Worm (Caenorhabditis elegans) whole organism, L4/young adult: Measurements from ENCODE around the gene srv-17.

ENCODE experiments used
- W03F9.2 ChIP-seq: fragments of 150-350 bp; optimal IDR thresholded peaks from 2 replicates; lab custom pipeline; 2014; ENCODE audit warnings: missing biosample characterization, missing genetic modification characterization
- dao-5 ChIP-seq: sonication (generic microtip); optimal IDR thresholded peaks from 2 replicates; lab custom pipeline; 2016; ENCODE audit warnings: missing genotype, missing genetic modification characterization, moderate library complexity, missing compliant biosample characterization
- him-1 ChIP-seq: sonication (generic microtip); optimal IDR thresholded peaks from 2 replicates; lab custom pipeline; 2016; ENCODE audit warnings: missing genotype, missing genetic modification reagents, missing genetic modification characterization, missing compliant biosample characterization

Gene srv-17

DNA sequence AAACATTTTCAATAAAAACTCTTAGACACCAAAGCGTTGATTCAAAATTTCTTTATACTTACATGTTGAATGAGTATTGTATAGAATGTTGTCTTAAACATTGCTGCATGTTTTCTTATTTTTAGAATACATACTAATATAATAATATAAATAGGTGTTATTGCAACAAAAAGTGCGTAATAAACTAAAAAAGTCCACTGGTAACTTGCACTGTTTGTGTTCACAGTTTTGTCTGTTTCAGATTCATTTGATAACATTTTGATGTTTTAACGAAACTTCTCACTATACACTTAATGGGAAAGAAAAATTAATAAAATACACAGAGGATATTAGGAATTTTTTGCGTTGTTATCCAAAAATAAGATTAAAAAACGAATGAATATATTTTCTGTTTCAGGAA is 3.9 kb upstream of the srv-17 start, which contains the start of gene srv-19:
srv-19 (minus strand) TSS at position 101 of the 400 bp plus-strand sequence.
- no peak for TF ChIP-seq him-1 (tag; lab: Kevin White, UChicago)
- no peak for TF ChIP-seq W03F9.2 (tag; lab: Kevin White, UChicago)
- TF ChIP-seq dao-5 (tag; lab: Kevin White, UChicago), result no peak

DNA sequence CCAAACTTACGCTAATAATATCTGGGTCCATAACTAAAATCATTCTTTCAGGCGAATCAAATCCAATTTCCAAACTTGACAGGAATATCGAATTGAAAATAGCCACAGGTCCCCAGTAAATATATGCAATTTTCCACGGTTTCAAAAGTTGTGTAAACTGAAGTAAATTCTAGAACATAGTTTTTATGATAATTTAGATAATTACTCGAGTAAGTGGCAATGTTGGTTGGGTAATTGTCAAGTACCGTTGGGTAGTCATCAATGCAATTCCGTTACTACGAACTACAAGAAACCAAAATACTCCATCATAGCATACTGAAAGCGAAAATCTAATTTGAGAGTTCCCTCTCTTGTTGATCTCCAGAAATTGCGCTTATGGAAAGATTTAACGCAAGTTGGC is 618 bp downstream of the srv-17 start:
- TF ChIP-seq him-1 (tag; lab: Kevin White, UChicago), result no peak
- no peak for TF ChIP-seq W03F9.2 (tag; lab: Kevin White, UChicago)
- no peak for TF ChIP-seq dao-5 (tag; lab: Kevin White, UChicago)

DNA sequence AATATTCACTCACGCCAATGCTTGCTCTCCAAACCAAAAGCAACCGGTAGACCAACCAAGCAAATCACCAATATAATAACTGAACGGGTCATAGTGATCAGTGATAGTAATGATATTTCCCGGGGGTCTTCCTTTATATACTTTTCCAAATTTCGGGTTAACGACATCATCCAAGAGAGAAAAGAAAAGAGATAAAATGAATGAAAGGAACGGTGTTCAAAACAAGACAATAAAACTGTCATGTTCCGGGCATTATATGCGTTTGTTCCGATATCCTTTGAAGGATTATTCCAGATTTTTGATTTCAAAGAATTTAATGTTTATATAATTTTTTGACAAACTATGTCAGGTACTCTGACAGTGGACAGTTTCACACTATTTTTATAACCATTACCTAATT is 2.8 kb downstream of the srv-17 start, which contains the start of gene C06E7.88:
C06E7.88 (minus strand) TSS at position 101 of the 400 bp plus-strand sequence.
- TF ChIP-seq dao-5 (tag; lab: Kevin White, UChicago) (no peak), W03F9.2 (tag; lab: Kevin White, UChicago) (no peak), him-1 (tag; lab: Kevin White, UChicago) (no peak)

DNA sequence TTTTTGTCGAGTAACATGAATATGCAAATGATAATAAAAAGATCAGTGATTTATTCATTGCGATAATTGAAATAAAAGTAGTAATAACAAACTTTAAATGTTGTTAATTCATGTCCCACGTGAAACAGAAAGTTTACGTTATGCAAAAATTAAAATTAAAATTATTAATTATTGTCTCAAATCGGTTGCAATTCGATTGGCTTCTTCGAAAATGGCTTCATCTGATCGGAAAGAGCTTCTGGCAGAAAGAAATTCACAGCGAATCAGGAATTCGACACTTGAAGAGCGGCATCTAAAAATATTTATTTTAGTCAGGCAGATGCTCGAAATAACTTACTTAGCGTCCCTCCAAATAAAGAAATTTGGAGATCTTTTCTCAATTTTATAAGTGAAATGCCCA is 4.2 kb downstream of the srv-17 start, which contains the start of gene spe-27:
spe-27 (minus strand) TSS at position 101 of the 400 bp plus-strand sequence.
- TF ChIP-seq him-1 (tag; lab: Kevin White, UChicago) (no peak), W03F9.2 (tag; lab: Kevin White, UChicago) (no peak), dao-5 (tag; lab: Kevin White, UChicago) (no peak)

DNA sequence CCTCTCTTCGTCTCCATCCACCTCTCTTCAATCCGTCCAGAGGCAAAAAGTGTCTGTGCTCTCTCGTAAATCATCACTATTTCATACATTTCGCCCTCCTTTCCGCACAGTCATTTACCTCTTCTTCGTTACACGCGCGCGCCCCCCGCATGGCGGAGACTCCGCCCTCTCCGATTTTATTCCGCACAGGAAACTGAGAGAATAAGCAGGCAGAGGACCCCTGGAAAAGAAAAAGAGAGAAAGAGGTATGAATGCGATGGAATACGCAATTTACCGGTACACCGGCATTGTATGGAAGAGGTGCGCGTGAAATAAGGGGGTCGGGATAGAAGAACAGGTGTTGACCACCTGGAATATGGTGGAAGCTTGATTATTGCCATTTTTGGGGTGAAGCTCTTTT is 9.2 kb downstream of the srv-17 start:
- TF ChIP-seq W03F9.2 (tag; lab: Kevin White, UChicago) (no peak), dao-5 (tag; lab: Kevin White, UChicago) (no peak), him-1 (tag; lab: Kevin White, UChicago) (no peak)

DNA sequence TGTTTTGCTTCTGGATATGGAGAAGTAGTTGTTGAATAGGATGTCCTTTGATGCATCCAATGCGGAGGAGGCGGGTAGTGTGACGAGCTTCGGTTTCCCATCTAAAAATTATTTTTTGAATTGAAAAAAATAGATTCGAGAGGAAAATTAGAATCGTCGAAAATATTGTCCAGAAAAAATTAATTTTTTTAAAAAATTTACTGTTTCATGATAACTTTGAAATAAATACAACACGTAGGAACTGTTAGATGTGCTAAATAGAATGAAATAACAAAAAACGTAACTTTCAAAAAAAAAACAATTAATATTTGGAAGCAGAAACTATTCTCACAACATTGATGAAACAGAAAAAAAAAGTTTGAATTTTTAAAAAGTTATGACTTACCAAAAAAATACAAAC is 10.1 kb downstream of the srv-17 start, which contains the start of gene C06E7.4:
C06E7.4 (minus strand) TSS at position 101 of the 400 bp plus-strand sequence.
- no peak for TF ChIP-seq W03F9.2 (tag; lab: Kevin White, UChicago)
- TF ChIP-seq him-1 (tag; lab: Kevin White, UChicago), result no peak
- TF ChIP-seq dao-5 (tag; lab: Kevin White, UChicago), result no peak

DNA sequence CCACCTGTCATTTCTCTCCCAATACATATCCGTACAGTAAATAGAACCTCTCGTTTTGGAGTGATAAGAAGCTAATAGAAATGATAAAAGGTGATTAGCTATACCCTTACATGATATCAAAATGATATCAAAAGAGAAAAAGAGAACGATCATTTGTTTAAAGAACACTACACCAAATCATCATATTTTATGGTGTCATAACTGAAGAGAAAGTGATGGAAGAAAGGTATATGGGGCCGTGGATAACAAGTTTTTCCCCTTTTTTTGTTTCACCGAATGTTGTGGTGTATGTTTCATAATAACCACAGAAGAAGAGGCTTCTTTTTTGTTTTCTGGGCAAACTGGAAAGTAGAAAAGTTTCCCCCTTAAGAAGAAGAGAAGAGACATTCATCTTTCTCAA is 11.8 kb downstream of the srv-17 start:
- TF ChIP-seq dao-5 (tag; lab: Kevin White, UChicago), result no peak
- no peak for TF ChIP-seq W03F9.2 (tag; lab: Kevin White, UChicago)
- no peak for TF ChIP-seq him-1 (tag; lab: Kevin White, UChicago)

DNA sequence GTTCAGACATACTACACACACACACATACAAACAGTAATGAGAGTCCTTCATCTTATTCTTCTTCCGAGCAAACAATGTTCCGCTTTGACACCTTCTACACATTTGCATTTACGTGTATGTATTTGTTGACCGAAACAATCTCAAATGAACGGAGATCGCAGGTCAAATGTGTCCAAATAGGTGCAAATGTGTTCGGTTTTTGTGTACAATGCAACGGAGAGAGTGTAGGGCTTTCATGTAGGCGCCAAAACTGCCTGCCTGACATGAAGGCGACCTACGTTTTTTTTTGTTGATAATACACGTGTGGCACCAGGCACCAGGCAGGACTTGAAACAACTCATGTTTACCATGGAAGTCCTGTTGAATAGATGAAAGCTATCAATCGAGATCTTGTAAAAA is 13.0 kb downstream of the srv-17 start:
- no peak for TF ChIP-seq him-1 (tag; lab: Kevin White, UChicago)
- no peak for TF ChIP-seq dao-5 (tag; lab: Kevin White, UChicago)
- no peak for TF ChIP-seq W03F9.2 (tag; lab: Kevin White, UChicago)

DNA sequence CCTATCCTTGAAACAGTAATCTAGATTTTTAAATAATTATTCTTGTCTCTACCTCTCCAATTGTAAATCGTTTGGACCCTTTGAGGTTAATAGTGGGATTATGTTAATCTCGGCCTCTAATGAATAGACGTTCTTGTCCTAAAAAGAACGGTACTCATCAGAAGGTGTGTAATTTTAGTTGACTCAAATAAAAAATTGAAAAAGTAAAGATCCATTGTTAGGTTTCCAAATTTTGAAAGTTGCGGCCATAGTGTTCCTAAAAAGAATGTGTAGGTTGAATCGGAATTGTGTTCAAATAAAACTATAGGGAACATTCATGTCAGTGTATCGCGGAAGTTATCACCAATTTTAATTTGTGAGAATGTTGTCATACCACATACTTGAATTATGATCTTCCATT is 14.4 kb downstream of the srv-17 start:
- TF ChIP-seq him-1 (tag; lab: Kevin White, UChicago) (no peak), dao-5 (tag; lab: Kevin White, UChicago) (no peak), W03F9.2 (tag; lab: Kevin White, UChicago) (no peak)

DNA sequence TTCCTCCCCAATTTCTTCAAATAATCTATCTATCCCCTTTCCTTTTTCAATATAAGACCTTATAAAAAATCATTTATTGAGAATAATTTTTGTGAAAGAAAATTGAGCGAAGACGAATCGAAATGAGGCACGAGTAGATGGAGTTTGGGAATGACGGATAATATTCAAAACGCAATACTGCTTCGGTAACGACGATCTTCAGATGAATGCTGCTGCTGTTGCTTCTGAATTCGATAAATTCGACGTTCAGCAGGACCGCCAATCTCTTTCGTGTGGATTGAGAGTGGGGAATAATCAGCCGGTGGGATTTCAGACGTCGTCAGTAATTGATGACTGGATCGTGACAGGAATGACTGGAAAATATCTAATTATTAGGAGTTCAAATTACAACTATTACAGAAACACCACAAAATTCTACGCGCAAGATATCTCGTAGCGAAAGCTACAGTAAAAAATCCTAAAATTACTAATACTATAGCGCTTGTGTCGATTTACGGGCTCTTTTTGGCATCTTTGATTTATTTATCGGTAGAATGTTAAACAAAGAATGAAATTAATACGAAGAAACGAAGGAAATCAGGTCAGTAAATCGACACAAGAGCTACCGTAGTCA is 19.1 kb downstream of the srv-17 start:
- TF ChIP-seq W03F9.2 (tag; lab: Kevin White, UChicago), result no peak
- TF ChIP-seq him-1 (tag; lab: Kevin White, UChicago), result no peak
- TF ChIP-seq dao-5 (tag; lab: Kevin White, UChicago), result no peak

DNA sequence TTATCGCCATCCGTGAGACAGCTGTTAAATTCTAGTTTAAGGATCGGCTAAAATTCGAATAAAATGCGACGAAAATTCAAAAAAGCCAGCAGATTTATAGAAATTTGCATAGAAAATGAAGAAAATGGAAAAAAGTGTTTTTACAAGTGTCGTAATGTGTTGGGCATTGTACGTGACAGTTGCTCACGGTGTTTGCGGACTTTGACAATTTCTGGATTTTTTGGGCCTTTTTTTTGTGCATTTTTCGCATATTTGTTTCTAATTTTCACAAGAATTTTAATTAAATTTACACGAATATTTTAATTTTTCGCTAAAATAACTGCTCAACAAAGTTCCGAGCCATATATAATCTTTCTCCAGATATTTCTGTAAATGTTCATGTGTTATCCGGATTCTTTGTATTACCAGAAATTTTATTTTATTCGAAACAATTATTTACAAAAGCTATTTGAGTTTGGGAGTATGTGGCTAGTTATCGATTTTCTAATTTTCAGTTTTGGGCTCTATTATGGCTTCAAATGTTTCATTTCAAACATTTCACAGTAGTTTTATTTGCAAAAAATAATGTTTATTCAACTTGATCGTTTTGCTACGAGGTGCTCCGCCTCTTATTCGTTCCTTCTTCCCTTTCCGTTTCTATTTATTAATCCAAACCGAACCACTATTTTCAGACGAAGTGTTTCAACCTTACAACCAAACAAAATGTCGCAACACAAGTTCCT is 21.8 kb downstream of the srv-17 start, which contains the start of gene sams-3:
sams-3 (plus strand) TSS at position 672 of the 722 bp plus-strand sequence.
- TF ChIP-seq him-1 (tag; lab: Kevin White, UChicago), result no peak
- no peak for TF ChIP-seq dao-5 (tag; lab: Kevin White, UChicago)
- TF ChIP-seq W03F9.2 (tag; lab: Kevin White, UChicago), result peak; percentile 7

DNA sequence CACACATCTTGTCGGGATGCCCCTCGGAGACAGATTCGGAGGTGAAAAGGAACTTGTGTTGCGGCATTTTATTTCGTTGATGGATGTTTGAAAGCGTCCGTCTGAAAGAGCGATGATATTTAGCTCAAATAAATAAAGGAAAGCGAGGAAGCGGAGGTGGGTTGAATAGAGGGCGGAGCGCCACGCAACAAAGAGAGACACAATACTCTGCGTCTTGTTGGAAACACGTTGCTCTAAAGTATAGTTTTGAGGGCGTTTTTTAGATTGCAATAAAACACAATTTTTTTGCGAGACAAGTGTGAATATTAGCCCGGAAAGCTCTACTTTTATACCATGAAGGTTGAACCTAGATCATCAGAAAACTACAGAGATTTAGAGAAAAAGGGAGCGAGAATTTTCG is 23.7 kb downstream of the srv-17 start, which contains the start of gene sams-4:
sams-4 (minus strand) TSS at position 101 of the 400 bp plus-strand sequence.
- TF ChIP-seq dao-5 (tag; lab: Kevin White, UChicago) (no peak), W03F9.2 (tag; lab: Kevin White, UChicago) (no peak), him-1 (tag; lab: Kevin White, UChicago) (no peak)

DNA sequence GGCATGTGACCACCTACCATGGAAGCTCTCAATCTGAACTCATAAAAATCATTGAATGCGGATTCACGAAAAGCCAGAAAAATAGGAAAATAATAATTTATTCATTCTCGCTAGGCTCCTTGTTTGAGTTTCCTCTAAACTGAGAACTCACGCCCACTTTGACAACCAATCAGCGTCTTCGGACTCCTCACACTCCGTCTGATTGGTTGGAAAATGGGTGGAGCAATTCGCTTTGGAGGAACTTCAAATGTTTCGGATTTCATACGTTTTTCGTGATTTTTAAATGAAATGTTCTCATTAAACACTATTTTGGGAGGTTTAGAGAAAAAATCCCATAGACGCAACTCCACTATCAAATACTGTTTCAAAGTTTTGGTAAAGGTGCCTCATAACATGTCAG is 27.1 kb downstream of the srv-17 start:
- no peak for TF ChIP-seq W03F9.2 (tag; lab: Kevin White, UChicago)
- TF ChIP-seq dao-5 (tag; lab: Kevin White, UChicago), result no peak
- no peak for TF ChIP-seq him-1 (tag; lab: Kevin White, UChicago)
